Worm (Caenorhabditis elegans): Measurements from ENCODE around the gene cyp-35A5.

DNA sequence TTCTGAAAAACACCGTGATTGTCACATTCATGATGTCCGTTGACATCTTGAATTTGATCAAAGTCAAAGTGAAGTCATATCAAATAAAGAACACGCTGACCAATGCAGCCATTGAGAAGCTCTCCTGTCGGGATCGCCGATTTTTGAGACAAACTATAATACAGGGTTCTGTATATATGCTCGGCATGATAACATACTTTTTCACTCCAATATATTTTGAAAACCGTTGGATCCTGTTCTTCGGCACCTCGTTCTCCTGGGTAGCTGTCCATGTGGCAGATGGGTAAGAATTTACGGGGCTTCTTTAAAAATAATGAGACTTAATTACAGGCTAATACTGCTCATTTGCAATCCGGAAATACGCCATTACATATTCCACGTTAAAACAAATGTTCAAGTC lies 13.6 kb upstream of the cyp-35A5 start:
- TF ChIP-seq ham-2 (GFP tag; optimal IDR thresholded peaks at IDR 0.05) (no peak), mep-1 (tag; optimal IDR thresholded peaks at IDR 0.05) (no peak), nhr-237 (tag; optimal IDR thresholded peaks at IDR 0.05) (no peak), ztf-11 (tag; optimal IDR thresholded peaks at IDR 0.05) (no peak), ces-1 (GFP tag; optimal IDR thresholded peaks at IDR 0.05) (no peak), blmp-1 (tag; optimal IDR thresholded peaks at IDR 0.05) (no peak), snpc-4 (tag; optimal IDR thresholded peaks at IDR 0.05) (no peak), elt-3 (tag; optimal IDR thresholded peaks at IDR 0.05) (no peak), unc-39 (tag; optimal IDR thresholded peaks at IDR 0.05) (no peak), lsy-2 (tag; optimal IDR thresholded peaks at IDR 0.05) (no peak)
